Worm (Caenorhabditis elegans) whole organism, mixed stage, embryonic: ENCODE data around the gene ndub-11.

Experiments used
- blmp-1 ChIP-seq: fragments of 150-350 bp; optimal IDR thresholded peaks from 2 replicates; lab custom pipeline; 2014; ENCODE audit warnings: missing biosample characterization, missing genetic modification characterization
- elt-1 ChIP-seq: sonication (generic microtip); optimal IDR thresholded peaks from 2 replicates; lab custom pipeline; 2017; ENCODE audit warnings: missing genetic modification characterization, mild to moderate bottlenecking, missing compliant biosample characterization, antibody characterized with exemption, moderate library complexity, borderline replicate concordance; ENCODE audit not compliant: insufficient read depth
- lin-13 ChIP-seq: fragments of 150-350 bp; optimal IDR thresholded peaks from 2 replicates; lab custom pipeline; 2014; ENCODE audit warnings: missing biosample characterization, missing genetic modification characterization
- lsy-2 ChIP-seq: fragments of 150-350 bp; optimal IDR thresholded peaks from 2 replicates; lab custom pipeline; 2014; ENCODE audit warnings: missing biosample characterization, missing genetic modification characterization
- nhr-76 ChIP-seq: sonication (generic microtip); optimal IDR thresholded peaks from 2 replicates; lab custom pipeline; 2017; ENCODE audit warnings: missing biosample characterization, missing genetic modification characterization
- tbx-8 ChIP-seq: fragments of 200-800 bp; sonication (Bioruptor generic); optimal IDR thresholded peaks from 2 replicates; lab custom pipeline; 2018; ENCODE audit warnings: mild to moderate bottlenecking, missing genetic modification characterization, moderate library complexity, missing compliant biosample characterization
- zip-8 ChIP-seq: fragments of 150-350 bp; optimal IDR thresholded peaks from 2 replicates; lab custom pipeline; 2014; ENCODE audit warnings: missing biosample characterization, missing genetic modification characterization

- TF ChIP-seq zip-8 = no peak
- no peak for TF ChIP-seq lin-13 (tag; lab: Kevin White, UChicago)
- TF ChIP-seq nhr-76 (tag; lab: Kevin White, UChicago) = no peak
- TF ChIP-seq elt-1 (tag; lab: Kevin White, UChicago) = no peak
- TF ChIP-seq lsy-2 (tag; lab: Kevin White, UChicago) = no peak
- no peak for TF ChIP-seq tbx-8 (GFP tag; lab: Kevin White, UChicago)
- peak; percentile 83 for TF ChIP-seq blmp-1 (tag; lab: Kevin White, UChicago)
Observed at ce11 chrIV:8173610-8174009, 43.6 kb upstream of the ndub-11 start.
